Fruit fly (Drosophila melanogaster): ENCODE data around the gene RpL22.

The RpL22 gene

DNA sequence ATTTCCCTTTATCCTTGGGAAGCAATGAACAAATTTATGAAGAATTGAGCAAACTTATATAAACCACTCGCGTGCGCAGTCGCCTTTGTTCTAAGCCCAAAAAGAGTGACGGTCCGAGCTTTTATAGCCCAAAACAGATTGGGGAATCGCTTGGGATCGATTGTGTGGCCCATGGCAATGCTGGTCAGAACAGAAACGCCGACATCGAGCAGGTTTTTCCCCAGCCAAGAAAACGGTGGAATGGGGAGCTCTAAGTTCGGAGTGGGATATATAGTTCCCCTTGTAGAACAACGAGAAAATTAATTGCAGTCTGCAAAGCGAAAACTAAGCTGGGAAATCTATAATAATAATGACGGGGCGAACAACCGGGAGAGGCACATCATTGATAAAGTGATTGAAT is 13.7 kb downstream of the RpL22 start, which contains the start of gene CG13362:
CG13362 (minus strand) TSS at position 101 of the 400 bp plus-strand sequence.
- TF ChIP-seq Vsx2 (GFP tag; optimal IDR thresholded peaks at IDR 0.05; ENCODE audit: partially characterized antibody) (no peak), psq (GFP tag; optimal IDR thresholded peaks at IDR 0.05) (no peak), usp (GFP tag; optimal IDR thresholded peaks at IDR 0.05) (no peak), CrebA (GFP tag; optimal IDR thresholded peaks at IDR 0.05; ENCODE audit: borderline replicate concordance) (no peak), HLH106 (tag; optimal IDR thresholded peaks at IDR 0.05) (no peak), brk (GFP tag; optimal IDR thresholded peaks at IDR 0.05) (no peak), Myc (optimal IDR thresholded peaks at IDR 0.05) (no peak), Hr78 (GFP tag; optimal IDR thresholded peaks at IDR 0.05) (no peak), GATAd (GFP tag; optimal IDR thresholded peaks at IDR 0.05) (no peak), Rel (GFP tag; optimal IDR thresholded peaks at IDR 0.05) (no peak), Rel (tag; optimal IDR thresholded peaks at IDR 0.05) (no peak), ey (GFP tag; optimal IDR thresholded peaks at IDR 0.05) (no peak), br (GFP tag; optimal IDR thresholded peaks at IDR 0.05) (no peak)

dm6 chrX:750047-750446 is 14.9 kb downstream of the RpL22 start, which contains the start of gene CG5254:
Gene CG5254, plus strand, starts transcription at chrX:750347.
- TF ChIP-seq dmrt93B (GFP tag; optimal IDR thresholded peaks at IDR 0.05): no peak
- TF ChIP-seq brk (GFP tag; optimal IDR thresholded peaks at IDR 0.05): no peak
- no peak for TF ChIP-seq Vsx2 (GFP tag; optimal IDR thresholded peaks at IDR 0.05; ENCODE audit: partially characterized antibody)
- no peak for TF ChIP-seq CrebA (GFP tag; optimal IDR thresholded peaks at IDR 0.05; ENCODE audit: borderline replicate concordance)
- no peak for TF ChIP-seq Sp1 (GFP tag; optimal IDR thresholded peaks at IDR 0.05)
- TF ChIP-seq fru (GFP tag; optimal IDR thresholded peaks at IDR 0.05): no peak
- no peak for TF ChIP-seq usp (GFP tag; optimal IDR thresholded peaks at IDR 0.05)
- no peak for TF ChIP-seq Myc (optimal IDR thresholded peaks at IDR 0.05)
- no peak for TF ChIP-seq ey (GFP tag; optimal IDR thresholded peaks at IDR 0.05)
- no peak for TF ChIP-seq dsf (GFP tag; optimal IDR thresholded peaks at IDR 0.05; ENCODE audit: borderline replicate concordance)

DNA sequence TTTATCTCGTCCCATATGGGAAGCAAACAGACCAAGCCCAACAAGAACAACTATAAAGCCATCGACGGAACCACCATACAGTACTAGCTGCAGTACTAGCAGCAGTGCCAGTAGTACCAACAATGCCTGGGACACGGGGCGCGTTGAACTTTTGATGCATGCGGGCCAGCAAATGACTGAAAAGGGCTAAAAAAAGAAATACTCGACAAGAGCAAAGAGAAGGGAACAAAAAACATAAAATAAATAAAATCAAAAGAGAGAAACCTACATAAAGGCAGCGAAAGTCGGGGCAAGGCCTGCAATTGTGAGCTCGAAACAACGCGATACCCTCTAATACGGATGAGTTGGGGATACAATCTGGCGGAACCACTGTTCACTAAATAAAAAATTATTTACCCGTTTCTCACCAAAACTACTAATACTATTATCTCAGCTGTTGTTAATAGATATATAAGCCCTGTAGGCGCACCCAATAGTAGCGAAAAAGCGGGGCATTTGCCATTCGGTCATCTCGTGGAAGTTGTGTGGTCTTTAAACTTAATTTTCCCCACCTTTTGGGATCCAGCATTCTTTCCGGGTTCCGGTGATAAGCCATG is 25.2 kb downstream of the RpL22 start:
- TF ChIP-seq h (GFP tag; optimal IDR thresholded peaks at IDR 0.05): peak; percentile 39
- TF ChIP-seq Dif (GFP tag; optimal IDR thresholded peaks at IDR 0.05; ENCODE audit: partially characterized antibody): no peak
- TF ChIP-seq psq (GFP tag; optimal IDR thresholded peaks at IDR 0.05): peak; percentile 11
- peak; percentile 14 for TF ChIP-seq ey (GFP tag; optimal IDR thresholded peaks at IDR 0.05)

DNA sequence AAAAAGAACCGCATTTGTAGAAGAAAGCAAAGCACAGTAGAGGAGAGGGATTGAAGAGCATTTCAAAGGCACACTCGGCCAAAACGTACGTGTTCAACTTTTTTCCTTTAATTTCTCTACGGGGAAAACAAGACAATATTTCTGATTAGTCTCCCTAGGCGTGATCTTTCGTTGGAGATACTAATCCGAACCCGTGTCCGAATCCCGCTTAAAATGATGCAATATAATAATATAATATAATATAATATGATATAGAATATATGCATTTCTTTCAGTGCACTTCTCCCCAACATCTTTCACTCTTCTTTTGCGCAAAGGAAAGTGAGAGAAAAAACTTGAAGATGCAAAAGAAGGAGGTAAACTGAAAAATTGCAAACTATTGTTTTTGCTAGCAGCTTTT is 40.4 kb downstream of the RpL22 start:
- peak; percentile 38 for TF ChIP-seq psq (GFP tag; optimal IDR thresholded peaks at IDR 0.05)
- TF ChIP-seq pan (optimal IDR thresholded peaks at IDR 0.05): no peak
- no peak for TF ChIP-seq sage (GFP tag; optimal IDR thresholded peaks at IDR 0.05)
- no peak for TF ChIP-seq sv (GFP tag; optimal IDR thresholded peaks at IDR 0.05)
- TF ChIP-seq tai (GFP tag; optimal IDR thresholded peaks at IDR 0.05): no peak
- no peak for TF ChIP-seq Dfd (GFP tag; optimal IDR thresholded peaks at IDR 0.05)
- TF ChIP-seq GATAd (GFP tag; optimal IDR thresholded peaks at IDR 0.05): no peak
- no peak for TF ChIP-seq rgr (GFP tag; optimal IDR thresholded peaks at IDR 0.05)
- TF ChIP-seq CG32264 (GFP tag; optimal IDR thresholded peaks at IDR 0.05): no peak
- TF ChIP-seq foxo (GFP tag; optimal IDR thresholded peaks at IDR 0.05): peak in 1 of 2 experiments; percentile 2
- no peak for TF ChIP-seq CG9705 (GFP tag; optimal IDR thresholded peaks at IDR 0.05)
- no peak for TF ChIP-seq CrebA (GFP tag; optimal IDR thresholded peaks at IDR 0.05; ENCODE audit: borderline replicate concordance)
- no peak for TF ChIP-seq h (GFP tag; optimal IDR thresholded peaks at IDR 0.05)
- TF ChIP-seq Abd-B (GFP tag; optimal IDR thresholded peaks at IDR 0.05): no peak
- TF ChIP-seq OdsH (GFP tag; optimal IDR thresholded peaks at IDR 0.05): no peak
- no peak for TF ChIP-seq Jra (GFP tag; optimal IDR thresholded peaks at IDR 0.05)
- no peak for TF ChIP-seq Sp1 (GFP tag; optimal IDR thresholded peaks at IDR 0.05)

DNA sequence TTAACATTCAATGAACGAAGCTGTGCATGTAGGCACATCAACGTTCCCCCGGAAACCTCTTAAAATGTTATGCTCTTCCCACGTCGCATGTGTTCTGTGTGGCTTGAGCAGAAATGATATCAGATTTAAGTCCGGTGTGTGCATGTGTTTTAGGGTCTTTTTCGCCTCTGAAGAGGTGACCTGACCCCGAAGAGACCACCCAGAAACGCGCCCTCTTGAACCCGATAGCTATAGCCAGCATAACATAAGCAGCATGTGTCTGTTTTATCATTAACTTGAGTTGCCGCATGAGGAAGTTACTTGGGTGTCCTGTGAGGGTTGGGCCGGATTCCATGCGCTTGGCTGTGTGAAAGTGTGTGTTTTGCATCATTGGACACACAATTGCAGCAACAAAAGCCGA is 46.0 kb downstream of the RpL22 start:
- TF ChIP-seq CG32264 (GFP tag; optimal IDR thresholded peaks at IDR 0.05): no peak
- no peak for TF ChIP-seq jim (GFP tag; optimal IDR thresholded peaks at IDR 0.05)
- no peak for TF ChIP-seq CG9705 (GFP tag; optimal IDR thresholded peaks at IDR 0.05)
- no peak for TF ChIP-seq dsf (GFP tag; optimal IDR thresholded peaks at IDR 0.05; ENCODE audit: borderline replicate concordance)

Data from whole organism, wandering third instar larva.